Fruit fly (Drosophila melanogaster) whole organism, pupa: Measurements from ENCODE around the gene Nep4.

ENCODE experiments used
- CG10348 ChIP-seq: fragments of 200-800 bp; sonication (Bioruptor generic); IDR thresholded peaks from 2 replicates; pipeline ENCODE4 v1.3.6; 2022; ENCODE audit warnings: missing biosample characterization, missing genetic modification characterization
- CG12605 ChIP-seq: fragments of 200-800 bp; sonication (Bioruptor generic); IDR thresholded peaks from 2 replicates; pipeline ENCODE4 v1.3.6; 2022; ENCODE audit warnings: missing biosample characterization, missing genetic modification characterization
- CG13204 ChIP-seq: fragments of 200-800 bp; sonication (Bioruptor generic); optimal IDR thresholded peaks from 2 replicates; lab custom pipeline; 2018; ENCODE audit warnings: missing biosample characterization, mild to moderate bottlenecking, missing genetic modification characterization, moderate library complexity
- CG14655 ChIP-seq: fragments of 200-800 bp; sonication (Bioruptor generic); optimal IDR thresholded peaks from 3 replicates; lab custom pipeline; 2017; ENCODE audit warnings: mild to moderate bottlenecking, missing biosample characterization, missing genetic modification reagents, missing genetic modification characterization
- CG15710 ChIP-seq: fragments of 200-800 bp; sonication (Bioruptor generic); optimal IDR thresholded peaks from 2 replicates; lab custom pipeline; 2018; ENCODE audit warnings: missing biosample characterization, mild to moderate bottlenecking, missing genetic modification characterization, moderate library complexity
- CG17806 ChIP-seq: fragments of 200-800 bp; sonication (Bioruptor generic); optimal IDR thresholded peaks from 2 replicates; lab custom pipeline; 2018; ENCODE audit warnings: missing biosample characterization, mild to moderate bottlenecking, missing genetic modification characterization, moderate library complexity
- CG32121 ChIP-seq: fragments of 200-800 bp; sonication (Bioruptor generic); IDR thresholded peaks from 2 replicates; pipeline ENCODE4 v1.3.6; 2022; ENCODE audit warnings: missing biosample characterization, missing genetic modification characterization
- CG34367 ChIP-seq: fragments of 200-800 bp; sonication (Bioruptor generic); optimal IDR thresholded peaks from 2 replicates; lab custom pipeline; 2018; ENCODE audit warnings: missing biosample characterization, mild to moderate bottlenecking, missing genetic modification characterization
- CG4496 ChIP-seq: fragments of 200-800 bp; sonication (Bioruptor generic); IDR thresholded peaks from 3 replicates; pipeline ENCODE4 v1.3.6; 2022; ENCODE audit warnings: missing biosample characterization, missing genetic modification characterization
- CG8159 ChIP-seq: fragments of 200-800 bp; sonication (Bioruptor generic); optimal IDR thresholded peaks from 3 replicates; lab custom pipeline; 2018; ENCODE audit warnings: missing biosample characterization, mild to moderate bottlenecking, missing genetic modification characterization, moderate library complexity
- CG8301 ChIP-seq: fragments of 200-800 bp; sonication (Bioruptor generic); optimal IDR thresholded peaks from 2 replicates; lab custom pipeline; 2018; ENCODE audit warnings: missing biosample characterization, mild to moderate bottlenecking, missing genetic modification characterization
- CG9948 ChIP-seq: fragments of 200-800 bp; sonication (Bioruptor generic); optimal IDR thresholded peaks from 2 replicates; lab custom pipeline; 2018; ENCODE audit warnings: missing biosample characterization, mild to moderate bottlenecking, missing genetic modification characterization, moderate library complexity
- D1 ChIP-seq: fragments of 200-800 bp; sonication (Bioruptor generic); optimal IDR thresholded peaks from 2 replicates; lab custom pipeline; 2018; ENCODE audit warnings: missing biosample characterization, mild to moderate bottlenecking, missing genetic modification characterization, moderate library complexity
- EcR ChIP-seq: fragments of 200-800 bp; sonication (Bioruptor generic); optimal IDR thresholded peaks from 3 replicates; lab custom pipeline; 2019; ENCODE audit warnings: missing biosample characterization, missing genetic modification characterization, mild to moderate bottlenecking, moderate library complexity, missing genetic modification reagents
- Ets98B ChIP-seq: fragments of 200-800 bp; sonication (Bioruptor generic); IDR thresholded peaks from 2 replicates; pipeline ENCODE4 v1.3.6; 2022; ENCODE audit warnings: missing biosample characterization, missing genetic modification characterization
- Pif1A ChIP-seq: fragments of 200-800 bp; sonication (Bioruptor generic); optimal IDR thresholded peaks from 3 replicates; lab custom pipeline; 2016; ENCODE audit warnings: missing biosample characterization, missing genetic modification characterization
- Pif1B ChIP-seq: fragments of 200-800 bp; sonication (Bioruptor generic); optimal IDR thresholded peaks from 3 replicates; lab custom pipeline; 2016; ENCODE audit warnings: missing biosample characterization, missing genetic modification characterization
- Snoo ChIP-seq: fragments of 200-800 bp; sonication (Bioruptor generic); optimal IDR thresholded peaks from 3 replicates; lab custom pipeline; 2017; ENCODE audit warnings: missing biosample characterization, mild to moderate bottlenecking, missing genetic modification characterization, inconsistent platforms
- fd96Ca ChIP-seq: fragments of 200-800 bp; sonication (Bioruptor generic); IDR thresholded peaks from 3 replicates; pipeline ENCODE4 v1.3.6; 2022; ENCODE audit warnings: missing biosample characterization, missing genetic modification characterization
- gl ChIP-seq: fragments of 200-800 bp; sonication (Bioruptor generic); optimal IDR thresholded peaks from 2 replicates; lab custom pipeline; 2018; ENCODE audit warnings: missing biosample characterization, mild to moderate bottlenecking, missing genetic modification characterization
- rn ChIP-seq: fragments of 200-800 bp; sonication (Bioruptor generic); IDR thresholded peaks from 2 replicates; pipeline ENCODE4 v1.3.6; 2022; ENCODE audit warnings: missing biosample characterization, missing genetic modification characterization

Nep4 gene

DNA sequence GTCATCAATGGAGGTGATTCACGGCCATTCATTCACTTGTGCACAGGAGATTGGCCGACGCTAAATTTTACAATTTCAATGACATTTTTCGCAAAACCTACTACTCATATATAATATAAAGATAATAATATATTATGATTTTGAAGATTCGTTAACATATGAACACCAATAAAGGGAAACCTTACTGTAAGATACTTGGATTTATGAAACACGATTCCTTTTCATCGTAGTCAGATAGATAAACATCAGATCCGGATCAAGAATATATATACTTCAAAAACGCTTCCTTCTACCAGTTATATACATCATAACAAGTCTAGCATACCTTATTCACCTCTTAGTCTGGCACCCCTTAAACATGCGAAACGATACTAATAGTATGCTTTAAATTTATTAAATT, at the start of gene Nep4:
TSS of gene Nep4 (minus strand) at position 101 of the 400 bp plus-strand sequence.
- TF ChIP-seq CG8159 (tag; lab: Kevin White, UChicago) (no peak), CG34367 (no peak), EcR (GFP tag; lab: Kevin White, UChicago) (no peak)

DNA sequence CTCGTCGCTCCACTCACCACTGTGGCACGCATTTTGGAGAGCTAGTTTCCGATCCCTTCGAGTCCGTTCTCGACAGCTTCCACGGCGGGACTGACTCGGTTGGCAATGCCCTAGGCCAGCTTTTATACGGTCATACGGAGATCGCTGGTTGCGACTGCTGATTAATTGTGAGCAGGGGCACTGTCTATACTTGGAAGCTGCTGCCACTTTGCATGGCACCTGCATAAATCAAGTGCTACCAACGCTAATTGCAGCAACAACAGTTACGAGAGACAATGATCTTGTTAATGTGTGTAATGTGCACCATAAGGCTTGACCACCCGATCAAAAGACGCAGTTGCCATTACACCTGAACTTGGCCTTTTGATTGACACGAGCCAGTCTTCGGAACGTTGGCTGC, 17.5 kb upstream of the Nep4 start, which contains the start of gene CG4000:
TSS of gene CG4000 (minus strand) at position 101 of the 400 bp plus-strand sequence.
- no peak for TF ChIP-seq CG4496
- TF ChIP-seq CG9948 (tag; lab: Kevin White, UChicago), result no peak
- no peak for TF ChIP-seq CG17806
- TF ChIP-seq Pif1A (GFP tag; lab: Kevin White, UChicago), result no peak
- TF ChIP-seq CG10348 (GFP tag; lab: Robert Waterston, UW), result no peak

DNA sequence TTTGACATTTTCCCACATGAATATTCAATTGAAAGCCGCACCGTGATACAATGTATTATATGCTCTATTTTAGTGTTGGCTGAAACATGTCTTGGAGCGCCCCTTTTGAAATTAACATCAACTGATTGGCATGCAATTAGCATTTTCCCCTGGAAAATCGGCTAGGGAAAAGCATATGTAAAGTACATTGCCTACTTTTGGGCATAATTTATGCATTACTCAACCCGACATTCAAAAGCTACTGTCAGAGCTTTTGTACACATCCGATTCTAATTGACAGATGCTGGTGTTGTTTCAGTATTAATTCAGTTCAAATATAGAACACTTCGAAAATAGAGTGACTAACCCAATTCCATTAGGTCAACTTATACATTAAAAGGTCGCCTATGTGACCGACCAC, 16.1 kb upstream of the Nep4 start:
- no peak for TF ChIP-seq CG12605 (GFP tag; lab: Robert Waterston, UW)
- TF ChIP-seq CG8301 (tag; lab: Kevin White, UChicago), result no peak
- TF ChIP-seq CG13204 (GFP tag; lab: Kevin White, UChicago), result no peak
- no peak for TF ChIP-seq rn (GFP tag; lab: Robert Waterston, UW)
- TF ChIP-seq CG9948 (tag; lab: Kevin White, UChicago), result no peak
- TF ChIP-seq Ets98B (GFP tag; lab: Robert Waterston, UW), result no peak
- TF ChIP-seq CG8159 (tag; lab: Kevin White, UChicago), result no peak
- TF ChIP-seq CG15710 (tag; lab: Kevin White, UChicago), result no peak
- TF ChIP-seq CG32121, result no peak
- no peak for TF ChIP-seq EcR (GFP tag; lab: Kevin White, UChicago)
- TF ChIP-seq Pif1A (GFP tag; lab: Kevin White, UChicago), result no peak
- TF ChIP-seq Snoo, result no peak
- TF ChIP-seq CG14655 (GFP tag; lab: Kevin White, UChicago), result no peak
- no peak for TF ChIP-seq CG4496
- no peak for TF ChIP-seq D1
- TF ChIP-seq, all 21 proteins: peak for 0

DNA sequence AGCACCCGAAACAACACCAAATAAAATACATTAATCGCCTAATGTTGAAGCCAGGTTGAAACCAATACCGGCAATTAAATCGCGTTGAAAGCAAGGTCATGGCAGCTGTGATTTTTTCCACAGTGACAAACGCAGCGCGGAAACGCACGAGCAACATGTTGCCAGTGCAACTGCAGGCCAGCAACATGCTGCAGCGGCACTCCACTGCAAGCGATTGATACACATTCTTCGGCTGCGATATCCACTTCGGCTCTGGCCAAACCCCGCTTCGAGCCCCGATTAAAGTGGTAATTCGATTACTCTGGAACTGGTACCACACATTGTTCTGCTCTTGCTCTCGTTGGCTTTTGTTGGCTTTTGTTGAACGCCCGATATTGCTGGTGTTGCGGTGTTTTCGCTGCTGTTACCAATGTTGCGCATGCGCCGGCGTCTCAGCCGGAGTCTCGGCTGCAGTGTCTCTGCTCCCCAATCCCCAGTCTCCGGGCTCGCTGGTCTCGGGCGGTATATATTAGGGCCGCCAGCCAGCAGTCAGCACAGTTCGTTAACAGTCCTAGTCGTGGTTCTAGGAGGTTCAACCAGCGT, 9.4 kb upstream of the Nep4 start, which contains the start of gene Cpr92F:
TSS of gene Cpr92F (plus strand) at position 532 of the 582 bp plus-strand sequence.
- TF ChIP-seq rn (GFP tag; lab: Robert Waterston, UW), result no peak
- TF ChIP-seq fd96Ca, result 0 out of 3 replicates have a peak, but pooled peaks have one; percentile 12

DNA sequence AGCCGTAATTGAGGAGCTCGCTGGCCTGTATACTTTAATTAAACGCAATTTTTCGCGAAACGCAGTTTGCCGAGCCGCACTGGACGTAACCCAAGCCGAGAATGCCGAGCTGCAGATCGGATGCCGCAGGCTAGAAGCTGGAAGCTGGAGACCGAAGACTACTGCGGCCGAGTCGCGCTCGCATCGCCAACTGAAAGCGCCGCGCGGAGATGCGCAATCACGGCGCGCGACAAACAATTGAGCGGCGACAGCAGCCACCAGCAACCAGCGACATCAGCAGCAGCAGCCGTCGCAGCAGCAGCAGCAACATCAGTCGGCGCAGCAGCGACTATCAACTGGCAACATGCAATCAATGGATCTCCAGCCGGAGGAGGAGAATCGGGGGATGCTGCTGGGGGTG, 3.1 kb downstream of the Nep4 start:
- no peak for TF ChIP-seq CG12605 (GFP tag; lab: Robert Waterston, UW)
- no peak for TF ChIP-seq CG8301 (tag; lab: Kevin White, UChicago)
- peak; percentile 77 for TF ChIP-seq CG32121
- TF ChIP-seq CG14655 (GFP tag; lab: Kevin White, UChicago), result no peak
- peak; percentile 81 for TF ChIP-seq fd96Ca
- no peak for TF ChIP-seq CG10348 (GFP tag; lab: Robert Waterston, UW)
- no peak for TF ChIP-seq Pif1B (GFP tag; lab: Kevin White, UChicago)
- peak; percentile 60 for TF ChIP-seq CG4496
- TF ChIP-seq CG17806, result no peak
- no peak for TF ChIP-seq rn (GFP tag; lab: Robert Waterston, UW)
- TF ChIP-seq CG13204 (GFP tag; lab: Kevin White, UChicago), result no peak
- TF ChIP-seq CG9948 (tag; lab: Kevin White, UChicago), result no peak
- peak; percentile 69 for TF ChIP-seq Ets98B (GFP tag; lab: Robert Waterston, UW)
- TF ChIP-seq CG34367, result no peak

DNA sequence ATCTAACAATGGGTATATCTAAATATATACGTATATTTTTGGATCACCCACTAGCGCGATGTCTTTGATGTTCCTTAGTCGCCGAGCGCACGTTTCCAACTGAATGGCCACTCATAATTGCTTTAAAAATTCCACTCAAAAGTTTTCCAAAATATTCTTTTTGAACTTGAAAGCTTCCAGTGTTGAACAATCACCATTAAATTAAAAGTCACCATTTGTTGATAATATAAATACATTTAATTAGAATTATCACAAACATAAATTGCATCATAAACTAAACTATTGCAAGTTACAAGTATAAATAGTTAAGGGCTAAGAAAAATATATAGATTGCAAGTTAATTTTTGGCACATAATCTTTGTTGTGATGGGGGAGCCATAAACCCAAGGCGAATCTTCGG, 7.4 kb downstream of the Nep4 start, which contains the start of gene GluRIID:
TSS of gene GluRIID (minus strand) at position 101 of the 400 bp plus-strand sequence.
- TF ChIP-seq CG34367, result no peak
- no peak for TF ChIP-seq CG4496

DNA sequence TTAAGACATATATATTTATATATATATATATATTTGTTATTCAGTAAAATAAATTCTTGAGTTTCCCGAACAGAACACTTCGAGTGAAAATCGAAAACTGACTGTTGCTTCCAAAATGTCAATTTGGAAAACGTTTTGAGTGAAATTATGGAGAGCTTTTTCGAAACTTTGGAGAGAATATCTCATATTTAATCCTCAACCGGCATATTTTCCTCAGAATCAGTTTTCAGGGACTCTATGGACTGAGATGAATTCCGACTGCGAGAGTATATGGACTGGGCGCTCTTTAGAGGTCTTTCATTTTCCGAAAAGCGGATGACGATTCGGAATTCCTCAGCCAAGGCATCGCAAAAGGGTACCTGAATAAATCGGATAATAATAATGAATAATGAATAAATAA, 11.1 kb downstream of the Nep4 start, which contains the start of gene GluRIIE:
TSS of gene GluRIIE (minus strand) at position 101 of the 400 bp plus-strand sequence.
- TF ChIP-seq Pif1A (GFP tag; lab: Kevin White, UChicago) (no peak), CG10348 (GFP tag; lab: Robert Waterston, UW) (no peak), CG9948 (tag; lab: Kevin White, UChicago) (no peak), gl (tag; lab: Kevin White, UChicago) (no peak), CG32121 (no peak), Pif1B (GFP tag; lab: Kevin White, UChicago) (no peak), fd96Ca (no peak), CG12605 (GFP tag; lab: Robert Waterston, UW) (no peak), CG14655 (GFP tag; lab: Kevin White, UChicago) (no peak), CG8159 (tag; lab: Kevin White, UChicago) (no peak)
